Worm (Caenorhabditis elegans): Measurements from ENCODE around the gene uggt-1.

DNA sequence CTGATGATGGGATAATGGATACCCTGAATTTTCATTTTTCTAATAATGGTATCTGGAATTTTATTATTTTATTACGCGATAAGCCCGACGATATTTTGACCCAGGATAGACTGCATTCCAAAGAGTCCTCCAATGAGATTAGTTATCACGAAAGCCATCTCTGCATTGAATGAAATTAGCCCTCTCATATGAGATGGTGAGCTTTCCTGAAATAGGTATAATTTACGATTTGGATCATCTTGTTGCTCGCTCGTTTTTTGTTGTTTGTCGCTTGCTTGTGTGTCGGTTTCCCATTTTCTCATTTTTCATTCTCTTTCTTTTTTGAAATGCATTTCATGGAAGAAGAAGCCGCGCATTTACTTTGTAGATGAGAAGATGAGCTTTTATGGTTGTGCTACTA lies 9.3 kb downstream of the uggt-1 start:
- TF ChIP-seq F49E8.2 (tag; optimal IDR thresholded peaks at IDR 0.05; ENCODE audit: insufficient read depth) (no peak), C17E4.6 (GFP tag; IDR thresholded peaks at IDR 0.05) (no peak), tbp1 (GFP tag; optimal IDR thresholded peaks at IDR 0.05) (no peak)

Data from whole organism, young adult.